Fruit fly (Drosophila melanogaster): Measurements from ENCODE around the gene LanA.

DNA sequence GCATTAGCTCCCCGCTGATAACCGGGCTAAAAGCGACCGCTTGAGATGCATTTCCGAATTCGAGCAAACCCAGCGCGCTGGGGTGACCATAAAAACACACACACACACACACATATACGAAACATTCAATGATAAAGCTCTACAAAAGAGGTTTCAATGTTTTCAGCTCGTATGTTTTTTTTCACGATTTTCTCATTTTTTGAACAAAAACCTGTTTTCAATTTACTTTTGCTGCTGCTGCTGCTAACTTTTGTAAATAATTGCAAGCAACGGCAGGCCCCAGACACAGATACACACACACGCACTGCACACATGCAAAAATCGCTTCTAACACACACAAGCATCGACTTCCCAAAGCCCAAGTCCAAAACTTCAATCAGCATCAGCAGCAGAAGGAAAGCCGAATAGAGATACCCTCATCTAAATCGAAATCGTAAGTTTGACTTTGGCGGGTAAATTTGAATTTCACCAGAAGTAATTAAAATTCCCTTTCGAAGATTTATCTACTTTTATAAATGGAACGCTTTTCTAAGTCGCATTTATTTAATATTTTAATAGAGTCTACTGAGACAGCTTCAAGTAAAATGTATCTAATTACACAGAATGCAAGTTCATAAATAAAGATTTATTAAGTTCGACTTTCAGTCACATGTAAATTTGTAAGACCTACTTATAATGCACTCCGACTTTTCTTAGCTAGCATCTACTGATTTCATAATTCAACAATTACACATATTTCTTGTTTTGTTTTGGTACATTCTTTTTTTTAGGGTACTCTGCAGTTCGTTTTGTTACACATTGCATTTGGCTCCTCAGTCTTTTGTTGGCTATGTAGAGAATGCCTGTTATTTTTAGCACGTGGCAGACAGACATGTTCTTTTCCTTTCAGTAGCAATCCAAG is 31.6 kb upstream of the LanA start:
- TF ChIP-seq insv (optimal IDR thresholded peaks at IDR 0.05) = no peak
- TF ChIP-seq Sin3A (optimal IDR thresholded peaks at IDR 0.05) = no peak
